Worm (Caenorhabditis elegans) whole organism, L3 larva: Measurements from ENCODE around the gene T28A8.5.
A peak's percentile ranks its signal among the peaks of the same experiment; 100 is the strongest.

Experiments used
- R02D3.7 ChIP-seq: fragments of 150-350 bp; optimal IDR thresholded peaks from 2 replicates; lab custom pipeline; 2014; ENCODE audit warnings: missing biosample characterization, missing genetic modification characterization
- ZK546.5 ChIP-seq: sonication (generic microtip); optimal IDR thresholded peaks from 2 replicates; lab custom pipeline; 2017; ENCODE audit warnings: missing biosample characterization, missing genetic modification characterization
- aly-2 ChIP-seq: fragments of 150-350 bp; optimal IDR thresholded peaks from 2 replicates; lab custom pipeline; 2014; ENCODE audit warnings: missing biosample characterization, missing genetic modification characterization
- ama-1 ChIP-seq: fragments of 150-350 bp; optimal IDR thresholded peaks from 2 replicates; lab custom pipeline; 2018
- ceh-16 ChIP-seq: sonication (generic microtip); optimal IDR thresholded peaks from 2 replicates; lab custom pipeline; 2017; ENCODE audit warnings: missing biosample characterization, missing genetic modification characterization
- ceh-28 ChIP-seq: fragments of 150-350 bp; optimal IDR thresholded peaks from 2 replicates; lab custom pipeline; 2014; ENCODE audit warnings: missing biosample characterization, missing genetic modification reagents, missing genetic modification characterization
- ceh-82 ChIP-seq: fragments of 150-350 bp; optimal IDR thresholded peaks from 2 replicates; lab custom pipeline; 2014; ENCODE audit warnings: missing biosample characterization, missing genetic modification characterization
- ceh-9 ChIP-seq: sonication (generic microtip); optimal IDR thresholded peaks from 2 replicates; lab custom pipeline; 2018; ENCODE audit warnings: missing biosample characterization, missing genetic modification characterization
- egl-27 ChIP-seq: sonication (generic microtip); optimal IDR thresholded peaks from 4 replicates; lab custom pipeline; 2017; ENCODE audit warnings: missing biosample characterization, missing genetic modification reagents, missing genetic modification characterization
- egl-5 ChIP-seq: fragments of 150-350 bp; optimal IDR thresholded peaks from 2 replicates; lab custom pipeline; 2017; ENCODE audit warnings: missing biosample characterization, missing genetic modification reagents, missing genetic modification characterization, inconsistent platforms
- elt-1 ChIP-seq: fragments of 150-350 bp; optimal IDR thresholded peaks from 2 replicates; lab custom pipeline; 2014; ENCODE audit warnings: missing biosample characterization, missing genetic modification characterization
- elt-2 ChIP-seq: sonication (generic microtip); optimal IDR thresholded peaks from 2 replicates; lab custom pipeline; 2016; ENCODE audit warnings: missing genetic modification reagents, mild to moderate bottlenecking, missing genetic modification characterization, missing compliant biosample characterization
- elt-3 ChIP-seq, 3 experiments: fragments of 150-350 bp in 1 of 3; sonication (generic microtip) in 2 of 3; optimal IDR thresholded peaks; 2 replicates in 2 of 3; 4 replicates in 1 of 3; lab custom pipeline; 2014 to 2017; ENCODE audit warnings: missing biosample characterization in 3 of 3, missing genetic modification characterization in 3 of 3
- eor-1 ChIP-seq, 2 experiments: fragments of 150-350 bp; optimal IDR thresholded peaks; 2 replicates each; lab custom pipeline; 2014 to 2018; ENCODE audit warnings: missing biosample characterization in 2 of 2, missing genetic modification characterization in 2 of 2
- fkh-10 ChIP-seq: sonication (generic microtip); optimal IDR thresholded peaks from 2 replicates; lab custom pipeline; 2017; ENCODE audit warnings: missing biosample characterization, missing genetic modification reagents, missing genetic modification characterization
- fkh-2 ChIP-seq: fragments of 150-350 bp; optimal IDR thresholded peaks from 2 replicates; lab custom pipeline; 2014; ENCODE audit warnings: missing biosample characterization, missing genetic modification reagents, missing genetic modification characterization
- fos-1 ChIP-seq: fragments of 150-350 bp; optimal IDR thresholded peaks from 2 replicates; lab custom pipeline; 2014; ENCODE audit warnings: missing biosample characterization, missing genetic modification characterization
- hmg-11 ChIP-seq: sonication (generic microtip); optimal IDR thresholded peaks from 2 replicates; lab custom pipeline; 2016; ENCODE audit warnings: missing genetic modification characterization, missing compliant biosample characterization
- jun-1 ChIP-seq: fragments of 150-350 bp; optimal IDR thresholded peaks from 2 replicates; lab custom pipeline; 2014; ENCODE audit warnings: missing biosample characterization, missing genetic modification reagents, missing genetic modification characterization
- lin-15B ChIP-seq: fragments of 150-350 bp; optimal IDR thresholded peaks from 2 replicates; lab custom pipeline; 2014; ENCODE audit warnings: missing biosample characterization, missing genetic modification characterization
- lin-39 ChIP-seq: fragments of 150-350 bp; optimal IDR thresholded peaks from 2 replicates; lab custom pipeline; 2018; ENCODE audit warnings: missing biosample characterization, missing genetic modification reagents, missing genetic modification characterization
- lsy-12 ChIP-seq: sonication (generic microtip); optimal IDR thresholded peaks from 2 replicates; lab custom pipeline; 2016; ENCODE audit warnings: mild to moderate bottlenecking, missing genetic modification characterization, missing compliant biosample characterization
- mdl-1 ChIP-seq: fragments of 150-350 bp; optimal IDR thresholded peaks from 2 replicates; lab custom pipeline; 2014; ENCODE audit warnings: missing biosample characterization, missing genetic modification characterization
- mml-1 ChIP-seq: fragments of 150-350 bp; sonication (generic microtip); optimal IDR thresholded peaks from 3 replicates; lab custom pipeline; 2014; ENCODE audit warnings: missing biosample characterization, missing genetic modification characterization
- nfya-1 ChIP-seq: sonication (generic microtip); optimal IDR thresholded peaks from 2 replicates; lab custom pipeline; 2017; ENCODE audit warnings: missing genetic modification characterization, mild to moderate bottlenecking, missing compliant biosample characterization, antibody characterized with exemption, moderate library complexity; ENCODE audit not compliant: insufficient read depth
- nhr-11 ChIP-seq: fragments of 150-350 bp; optimal IDR thresholded peaks from 2 replicates; lab custom pipeline; 2014; ENCODE audit warnings: missing biosample characterization, missing genetic modification characterization
- nhr-12 ChIP-seq: fragments of 150-350 bp; optimal IDR thresholded peaks from 2 replicates; lab custom pipeline; 2014; ENCODE audit warnings: missing biosample characterization, missing genetic modification characterization
- nhr-23 ChIP-seq: fragments of 150-350 bp; optimal IDR thresholded peaks from 2 replicates; lab custom pipeline; 2014; ENCODE audit warnings: missing biosample characterization, missing genetic modification reagents, missing genetic modification characterization
- nhr-237 ChIP-seq: fragments of 150-350 bp; optimal IDR thresholded peaks from 2 replicates; lab custom pipeline; 2014; ENCODE audit warnings: missing biosample characterization, missing genetic modification characterization
- nhr-28 ChIP-seq: fragments of 150-350 bp; optimal IDR thresholded peaks from 2 replicates; lab custom pipeline; 2014; ENCODE audit warnings: missing biosample characterization, missing genetic modification characterization
- nhr-43 ChIP-seq: sonication (generic microtip); optimal IDR thresholded peaks from 2 replicates; lab custom pipeline; 2016; ENCODE audit warnings: mild to moderate bottlenecking, missing genetic modification characterization, missing compliant biosample characterization; ENCODE audit not compliant: poor library complexity, severe bottlenecking
- nhr-67 ChIP-seq: fragments of 150-350 bp; optimal IDR thresholded peaks from 2 replicates; lab custom pipeline; 2014; ENCODE audit warnings: missing biosample characterization, missing genetic modification characterization
- nhr-76 ChIP-seq: fragments of 150-350 bp; sonication (generic microtip); optimal IDR thresholded peaks from 5 replicates; lab custom pipeline; 2014; ENCODE audit warnings: missing biosample characterization, missing genetic modification characterization
- nhr-77 ChIP-seq: fragments of 150-350 bp; optimal IDR thresholded peaks from 2 replicates; lab custom pipeline; 2014; ENCODE audit warnings: missing biosample characterization, missing genetic modification characterization
- pha-4 ChIP-seq: fragments of 150-350 bp; optimal IDR thresholded peaks from 2 replicates; lab custom pipeline; 2014; ENCODE audit warnings: missing biosample characterization, missing genetic modification reagents, missing genetic modification characterization
- pqm-1 ChIP-seq: fragments of 150-350 bp; optimal IDR thresholded peaks from 2 replicates; lab custom pipeline; 2017; ENCODE audit warnings: missing biosample characterization, missing genetic modification characterization, inconsistent platforms
- skn-1 ChIP-seq: fragments of 150-350 bp; optimal IDR thresholded peaks from 2 replicates; lab custom pipeline; 2014; ENCODE audit warnings: missing biosample characterization, missing genetic modification characterization
- snpc-4 ChIP-seq: fragments of 150-350 bp; optimal IDR thresholded peaks from 2 replicates; lab custom pipeline; 2014; ENCODE audit warnings: missing biosample characterization, missing genetic modification characterization
- tbx-2 ChIP-seq: sonication (generic microtip); optimal IDR thresholded peaks from 2 replicates; lab custom pipeline; 2016; ENCODE audit warnings: mild to moderate bottlenecking, missing genetic modification characterization, missing compliant biosample characterization
- unc-39 ChIP-seq: sonication (generic microtip); optimal IDR thresholded peaks from 4 replicates; lab custom pipeline; 2017; ENCODE audit warnings: missing biosample characterization, missing genetic modification characterization
- unc-62 ChIP-seq: fragments of 150-350 bp; sonication (generic microtip); optimal IDR thresholded peaks from 4 replicates; lab custom pipeline; 2014; ENCODE audit warnings: missing biosample characterization, missing genetic modification reagents, missing genetic modification characterization
- zag-1 ChIP-seq: fragments of 150-350 bp; optimal IDR thresholded peaks from 2 replicates; lab custom pipeline; 2014; ENCODE audit warnings: missing biosample characterization, missing genetic modification characterization
- ztf-11 ChIP-seq: fragments of 150-350 bp; optimal IDR thresholded peaks from 2 replicates; lab custom pipeline; 2014; ENCODE audit warnings: missing biosample characterization, missing genetic modification characterization
- ztf-4 ChIP-seq: fragments of 150-350 bp; optimal IDR thresholded peaks from 2 replicates; lab custom pipeline; 2014; ENCODE audit warnings: missing biosample characterization, missing genetic modification characterization

T28A8.5 gene

ce11 chrIII:13526191-13526590, 24.8 kb downstream of the T28A8.5 start:
- TF ChIP-seq fkh-10 (GFP tag; lab: Kevin White, UChicago) (no peak), nhr-23 (tag; lab: Kevin White, UChicago) (no peak), ztf-4 (tag; lab: Kevin White, UChicago) (no peak), mdl-1 (no peak), ceh-16 (tag; lab: Kevin White, UChicago) (no peak), ztf-11 (tag; lab: Kevin White, UChicago) (no peak), nhr-237 (tag; lab: Kevin White, UChicago) (no peak), snpc-4 (no peak), nfya-1 (tag; lab: Kevin White, UChicago) (no peak), pha-4 (tag; lab: Kevin White, UChicago) (peak; percentile 13), hmg-11 (tag; lab: Kevin White, UChicago) (no peak), skn-1 (no peak), ama-1 (lab: Kevin White, UChicago) (no peak), fkh-2 (no peak), lsy-12 (tag; lab: Kevin White, UChicago) (no peak), zag-1 (no peak), nhr-77 (tag; lab: Kevin White, UChicago) (no peak), pqm-1 (tag; lab: Kevin White, UChicago) (peak; percentile 62), elt-1 (tag; lab: Kevin White, UChicago) (no peak), fos-1 (peak; percentile 25), nhr-76 (tag; lab: Kevin White, UChicago) (no peak), unc-39 (tag; lab: Kevin White, UChicago) (no peak), ZK546.5 (tag; lab: Kevin White, UChicago) (no peak), aly-2 (tag; lab: Kevin White, UChicago) (no peak), eor-1 (tag; optimal IDR thresholded peaks at IDR 0.05; lab: Kevin White, UChicago) (no peak), nhr-28 (tag; lab: Kevin White, UChicago) (no peak), ceh-28 (tag; lab: Kevin White, UChicago) (peak; percentile 47), ceh-82 (tag; lab: Kevin White, UChicago) (no peak), unc-62 (GFP tag; lab: Kevin White, UChicago) (no peak), elt-2 (tag; lab: Kevin White, UChicago) (peak; percentile 60), R02D3.7 (tag; lab: Kevin White, UChicago) (no peak), mml-1 (tag; lab: Kevin White, UChicago) (no peak), ceh-9 (tag; lab: Kevin White, UChicago) (no peak), nhr-12 (no peak), jun-1 (tag; lab: Kevin White, UChicago) (no peak), lin-39 (tag; lab: Kevin White, UChicago) (no peak), egl-5 (no peak), nhr-11 (tag; lab: Kevin White, UChicago) (no peak), egl-27 (tag; lab: Kevin White, UChicago) (no peak), nhr-43 (tag; lab: Kevin White, UChicago) (no peak), nhr-67 (tag; lab: Kevin White, UChicago) (no peak)

ce11 chrIII:13526702-13527101, 25.3 kb downstream of the T28A8.5 start:
- TF ChIP-seq snpc-4 (no peak), fkh-10 (GFP tag; lab: Kevin White, UChicago) (peak; percentile 16)

- TF ChIP-seq elt-3 (tag; optimal IDR thresholded peaks at IDR 0.05; lab: Kevin White, UChicago) (no peak), nhr-76 (tag; lab: Kevin White, UChicago) (no peak), ama-1 (lab: Kevin White, UChicago) (peak; percentile 23), mdl-1 (no peak), zag-1 (no peak), ceh-82 (tag; lab: Kevin White, UChicago) (no peak), tbx-2 (no peak), ceh-9 (tag; lab: Kevin White, UChicago) (no peak), elt-2 (tag; lab: Kevin White, UChicago) (peak; percentile 38), pqm-1 (tag; lab: Kevin White, UChicago) (peak; percentile 31), pha-4 (tag; lab: Kevin White, UChicago) (peak; percentile 63), lin-15B (tag; lab: Kevin White, UChicago) (peak; percentile 3)
- TF ChIP-seq, all 47 proteins: peak for 5
Measured at ce11 chrIII:13527424-13528097, 26.1 kb downstream of the T28A8.5 start, which contains the start of gene lron-13. Gene lron-13 (plus strand): TSS chrIII:13527438.
